Fruit fly (Drosophila melanogaster): ENCODE measurements around the gene CG11349.
A peak's percentile ranks its signal among the peaks of the same experiment; 100 is the strongest.

CG11349 gene

DNA sequence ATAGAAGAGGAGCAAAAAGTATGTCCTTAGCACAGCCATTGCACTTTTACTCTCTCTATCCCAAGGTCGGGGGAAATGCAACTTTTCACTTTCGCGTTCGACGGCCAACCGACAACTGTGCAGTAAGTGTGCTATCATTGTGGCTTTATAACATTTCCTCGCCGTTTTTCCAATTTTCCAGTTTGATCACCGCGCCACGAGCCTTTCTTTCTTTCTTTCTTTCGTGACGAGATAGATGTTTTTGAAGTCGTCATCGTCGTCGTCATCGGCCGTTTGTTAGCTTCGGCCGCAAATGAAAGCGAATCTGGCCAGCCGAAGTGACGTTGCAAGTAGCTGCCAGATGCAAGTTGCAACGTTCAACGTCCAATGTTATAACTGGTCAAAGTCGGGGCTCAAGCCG lies 27.5 kb downstream of the CG11349 start, which contains the start of gene CG13720:
TSS of gene CG13720 (minus strand) at position 101 of the 400 bp plus-strand sequence.
- TF ChIP-seq Blimp-1 (GFP tag; optimal IDR thresholded peaks at IDR 0.05): peak; percentile 67
- TF ChIP-seq fd102C (GFP tag; optimal IDR thresholded peaks at IDR 0.05): no peak

DNA sequence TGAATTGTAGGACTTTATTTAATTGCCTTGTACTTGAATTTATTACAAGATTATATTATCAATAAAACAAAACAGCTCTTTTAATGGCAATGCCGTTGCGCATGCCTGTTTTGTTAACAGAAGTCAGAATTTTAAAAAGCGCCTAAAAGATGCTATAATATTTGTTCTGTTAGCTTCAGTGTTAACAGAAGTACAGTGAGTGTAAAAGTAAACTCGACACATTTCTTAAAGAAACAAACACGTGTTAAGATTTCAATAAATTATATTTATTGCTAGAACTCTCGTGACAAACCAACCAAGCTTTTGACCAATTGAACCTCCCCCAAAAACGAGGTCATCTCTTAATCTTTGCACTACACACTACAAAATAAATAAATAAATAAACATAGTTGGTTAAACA lies 28.5 kb downstream of the CG11349 start:
- TF ChIP-seq CG8388 (GFP tag; optimal IDR thresholded peaks at IDR 0.05): peak; percentile 91
- TF ChIP-seq stwl (tag; optimal IDR thresholded peaks at IDR 0.05): peak; percentile 39
- no peak for TF ChIP-seq PHDP (tag; optimal IDR thresholded peaks at IDR 0.05)

DNA sequence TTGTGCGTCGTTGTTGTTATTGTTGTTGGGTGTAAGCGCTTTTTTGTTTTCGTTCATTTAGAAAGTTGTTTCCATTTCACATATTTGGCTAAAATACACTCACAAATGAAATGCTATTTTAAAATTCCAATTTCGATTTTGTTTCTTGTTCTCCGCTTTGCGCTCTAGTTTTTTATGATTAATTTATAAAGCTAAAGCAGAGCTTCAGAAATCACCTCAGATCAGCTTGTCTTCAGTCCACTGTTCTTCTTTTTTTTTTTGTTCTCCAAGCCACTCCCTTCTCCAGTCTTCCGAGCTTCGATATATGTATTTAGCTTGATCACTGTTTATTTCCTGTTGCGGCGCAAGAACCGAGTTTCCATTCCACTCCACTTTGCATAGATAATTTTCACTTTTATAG lies 35.0 kb downstream of the CG11349 start:
- TF ChIP-seq CG4707 (GFP tag; optimal IDR thresholded peaks at IDR 0.05) (no peak), Blimp-1 (GFP tag; optimal IDR thresholded peaks at IDR 0.05) (peak; percentile 43)

- TF ChIP-seq CG7372 (GFP tag; IDR thresholded peaks at IDR 0.05): no peak
- no peak for TF ChIP-seq z (GFP tag; IDR thresholded peaks at IDR 0.05)
- TF ChIP-seq CG34376 (GFP tag; optimal IDR thresholded peaks at IDR 0.05): no peak
- 0 out of 3 replicates have a peak, but pooled peaks have one; percentile 25 for TF ChIP-seq sr (GFP tag; IDR thresholded peaks at IDR 0.05)
- TF ChIP-seq sens (GFP tag): no peak
- 0 out of 2 replicates have a peak, but pooled peaks have one; percentile 13 for TF ChIP-seq Drgx (GFP tag; IDR thresholded peaks at IDR 0.05)
- no peak for TF ChIP-seq Trl (optimal IDR thresholded peaks at IDR 0.05)
- no peak for TF ChIP-seq Trl (GFP tag; optimal IDR thresholded peaks at IDR 0.05)
- peak; percentile 15; the same call in 1 of the 2 replicates for TF ChIP-seq Awh (GFP tag; IDR thresholded peaks at IDR 0.05)
- TF ChIP-seq CG8944 (GFP tag; optimal IDR thresholded peaks at IDR 0.05): no peak
- TF ChIP-seq gfzf (GFP tag; optimal IDR thresholded peaks at IDR 0.05): no peak
- TF ChIP-seq klu (GFP tag; IDR thresholded peaks at IDR 0.05): no peak
- TF ChIP-seq mirr (GFP tag; optimal IDR thresholded peaks at IDR 0.05): no peak
- no peak for TF ChIP-seq ERR (GFP tag; optimal IDR thresholded peaks at IDR 0.05)
- TF ChIP-seq Ptx1 (GFP tag; IDR thresholded peaks at IDR 0.05): no peak
- TF ChIP-seq Neu2 (GFP tag; optimal IDR thresholded peaks at IDR 0.05; ENCODE audit: borderline replicate concordance): no peak
- TF ChIP-seq ato (GFP tag; IDR thresholded peaks at IDR 0.05; ENCODE audit: partially characterized antibody): no peak
- no peak for TF ChIP-seq B-H1 (GFP tag; IDR thresholded peaks at IDR 0.05)
- no peak for TF ChIP-seq run (tag; optimal IDR thresholded peaks at IDR 0.05)
- TF ChIP-seq CG1233 (GFP tag; optimal IDR thresholded peaks at IDR 0.05): no peak
- no peak for TF ChIP-seq CG12744 (GFP tag; optimal IDR thresholded peaks at IDR 0.05)
- no peak for TF ChIP-seq HLHmδ (GFP tag; optimal IDR thresholded peaks at IDR 0.05)
- TF ChIP-seq Dfd (GFP tag; optimal IDR thresholded peaks at IDR 0.05): peak in 1 of 2 experiments; percentile 50
- no peak for TF ChIP-seq CG30431 (GFP tag; optimal IDR thresholded peaks at IDR 0.05)
These were observed 35.4 kb downstream of the CG11349 start, which contains the start of gene NT1 for dm6 chr3L:4508307-4508706. Gene NT1, minus strand, starts transcription at chr3L:4508433.

DNA sequence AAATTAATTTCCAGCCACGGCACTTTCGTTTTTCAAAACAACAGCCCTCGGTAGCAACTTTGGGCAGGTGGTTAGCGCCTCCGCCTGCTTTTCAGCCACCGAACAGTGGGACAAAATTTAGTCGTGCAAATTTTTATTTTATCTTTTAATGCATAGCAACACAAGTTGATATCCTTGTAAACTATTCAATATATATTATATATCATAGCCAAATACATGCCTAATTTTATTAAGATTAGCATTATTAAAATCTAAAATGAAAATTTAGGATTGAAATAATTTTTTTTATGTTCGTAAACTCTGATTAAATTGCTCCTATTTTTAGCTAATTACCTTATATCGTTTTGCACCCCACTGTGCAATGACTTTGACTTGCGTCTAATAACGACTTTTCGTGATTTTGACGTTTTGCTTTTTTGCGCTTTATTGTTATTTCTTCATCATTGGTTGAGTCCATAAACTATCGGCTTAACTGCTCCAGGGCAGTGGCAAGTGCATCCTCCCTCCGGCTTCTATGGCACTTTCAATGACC lies 36.1 kb downstream of the CG11349 start:
- TF ChIP-seq fd3F (GFP tag; optimal IDR thresholded peaks at IDR 0.05) (peak; percentile 6), onecut (GFP tag; IDR thresholded peaks at IDR 0.05) (no peak), ATbp (GFP tag; optimal IDR thresholded peaks at IDR 0.05) (peak; percentile 27), fu2 (GFP tag; optimal IDR thresholded peaks at IDR 0.05) (no peak), CG15073 (GFP tag; optimal IDR thresholded peaks at IDR 0.05) (no peak), Fer2 (tag; optimal IDR thresholded peaks at IDR 0.05) (no peak), CG11504 (tag; optimal IDR thresholded peaks at IDR 0.05) (no peak), CG4328 (GFP tag; optimal IDR thresholded peaks at IDR 0.05) (no peak), Rx (GFP tag; IDR thresholded peaks at IDR 0.05) (no peak), luna (GFP tag; optimal IDR thresholded peaks at IDR 0.05) (no peak), lov (optimal IDR thresholded peaks at IDR 0.05) (no peak), lov (GFP tag; IDR thresholded peaks at IDR 0.05) (no peak), CG3838 (GFP tag; optimal IDR thresholded peaks at IDR 0.05) (no peak), CG14710 (tag; optimal IDR thresholded peaks at IDR 0.05) (no peak), CG7271 (tag; optimal IDR thresholded peaks at IDR 0.05) (no peak), vvl (GFP tag; IDR thresholded peaks at IDR 0.05) (no peak)
